Fruit fly (Drosophila melanogaster): ENCODE results near the gene GATAd.

The GATAd gene

dm6 chr2L:10386208-10386805 is 52.8 kb downstream of the GATAd start, which contains the start of the genes Cdk1 and mRpS7 (continued):
- no peak for TF ChIP-seq Kr (GFP tag; optimal IDR thresholded peaks at IDR 0.05)
- peak; percentile 29 for TF ChIP-seq fu2 (GFP tag; optimal IDR thresholded peaks at IDR 0.05)
- peak; percentile 90 for TF ChIP-seq gem (tag; optimal IDR thresholded peaks at IDR 0.05)
- TF ChIP-seq Nf-YA (GFP tag; IDR thresholded peaks at IDR 0.05), result no peak
- TF ChIP-seq ken (GFP tag; IDR thresholded peaks at IDR 0.05), result peak; percentile 66; the same call in 2 of the 3 replicates
- TF ChIP-seq jigr1 (GFP tag; IDR thresholded peaks at IDR 0.05), result peak; percentile 65; the same call in 1 of the 3 replicates
- peak; percentile 66 for TF ChIP-seq tin (GFP tag; optimal IDR thresholded peaks at IDR 0.05)
- peak; percentile 38 for TF ChIP-seq scrt (GFP tag; optimal IDR thresholded peaks at IDR 0.05)
- peak in 1 of 2 experiments; percentile 35 for TF ChIP-seq crp (GFP tag; optimal IDR thresholded peaks at IDR 0.05)
- TF ChIP-seq CG10565 (GFP tag; optimal IDR thresholded peaks at IDR 0.05), result peak; percentile 52
- TF ChIP-seq ac (GFP tag; optimal IDR thresholded peaks at IDR 0.05), result no peak
- no peak for TF ChIP-seq CG6765 (GFP tag; optimal IDR thresholded peaks at IDR 0.05)
- no peak for TF ChIP-seq prd (optimal IDR thresholded peaks at IDR 0.05)
- peak; percentile 81 for TF ChIP-seq prd (GFP tag; IDR thresholded peaks at IDR 0.05)
- no peak for TF ChIP-seq Hr78 (GFP tag; optimal IDR thresholded peaks at IDR 0.05)
- TF ChIP-seq Awh (GFP tag; IDR thresholded peaks at IDR 0.05), result peak; percentile 54; the same call in 1 of the 2 replicates
- TF ChIP-seq CG12219 (GFP tag; optimal IDR thresholded peaks at IDR 0.05), result peak; percentile 33
- TF ChIP-seq CG3281 (GFP tag; optimal IDR thresholded peaks at IDR 0.05), result peak; percentile 75
- TF ChIP-seq CG6791 (GFP tag; IDR thresholded peaks at IDR 0.05; ENCODE audit: partially characterized antibody), result no peak
- TF ChIP-seq CG17568 (GFP tag; optimal IDR thresholded peaks at IDR 0.05), result no peak
- TF ChIP-seq wdn (GFP tag; IDR thresholded peaks at IDR 0.05), result no peak

- TF ChIP-seq Pdp1 (GFP tag; optimal IDR thresholded peaks at IDR 0.05) (peak in 1 of 2 experiments; percentile 93), Fer1 (GFP tag; optimal IDR thresholded peaks at IDR 0.05) (no peak), MESR4 (GFP tag; optimal IDR thresholded peaks at IDR 0.05) (peak; percentile 49)
These were observed 53.3 kb downstream of the GATAd start for dm6 chr2L:10386824-10387223.

- TF ChIP-seq ato (GFP tag; IDR thresholded peaks at IDR 0.05; ENCODE audit: partially characterized antibody) (peak; percentile 17; the same call in 1 of the 2 replicates), CG4730 (GFP tag; IDR thresholded peaks at IDR 0.05) (no peak), Tbp (GFP tag; optimal IDR thresholded peaks at IDR 0.05) (no peak), lbe (GFP tag; optimal IDR thresholded peaks at IDR 0.05) (no peak), crc (GFP tag; optimal IDR thresholded peaks at IDR 0.05) (peak; percentile 34), gt (GFP tag; IDR thresholded peaks at IDR 0.05) (no peak), CG4404 (GFP tag; IDR thresholded peaks at IDR 0.05) (no peak), CG31224 (GFP tag; IDR thresholded peaks at IDR 0.05) (peak; percentile 40; the same call in 1 of the 2 replicates), CG6254 (GFP tag; optimal IDR thresholded peaks at IDR 0.05) (no peak), CG12942 (GFP tag; optimal IDR thresholded peaks at IDR 0.05) (peak; percentile 22), cas (GFP tag; IDR thresholded peaks at IDR 0.05) (no peak), p53 (GFP tag; optimal IDR thresholded peaks at IDR 0.05) (peak; percentile 12), grn (GFP tag; optimal IDR thresholded peaks at IDR 0.05) (peak; percentile 34), CG32532 (GFP tag; IDR thresholded peaks at IDR 0.05) (peak; percentile 66), Taf1 (GFP tag; IDR thresholded peaks at IDR 0.05) (no peak), zen (tag; optimal IDR thresholded peaks at IDR 0.05) (peak; percentile 57), CG4360 (GFP tag; IDR thresholded peaks at IDR 0.05) (no peak), gsb-n (tag; optimal IDR thresholded peaks at IDR 0.05) (peak; percentile 31), tll (GFP tag; optimal IDR thresholded peaks at IDR 0.05) (peak in 1 of 2 experiments; percentile 12), insv (GFP tag; optimal IDR thresholded peaks at IDR 0.05) (no peak), CG30403 (GFP tag; optimal IDR thresholded peaks at IDR 0.05) (peak; percentile 77), dysf (GFP tag; IDR thresholded peaks at IDR 0.05) (peak; percentile 64; the same call in 2 of the 3 replicates)
These were observed 54.6 kb downstream of the GATAd start, which contains the start of gene da for dm6 chr2L:10387869-10388726. da (plus strand) TSS chr2L:10388105.

All from whole organism, embryonic.